In the genomic region with DNA sequence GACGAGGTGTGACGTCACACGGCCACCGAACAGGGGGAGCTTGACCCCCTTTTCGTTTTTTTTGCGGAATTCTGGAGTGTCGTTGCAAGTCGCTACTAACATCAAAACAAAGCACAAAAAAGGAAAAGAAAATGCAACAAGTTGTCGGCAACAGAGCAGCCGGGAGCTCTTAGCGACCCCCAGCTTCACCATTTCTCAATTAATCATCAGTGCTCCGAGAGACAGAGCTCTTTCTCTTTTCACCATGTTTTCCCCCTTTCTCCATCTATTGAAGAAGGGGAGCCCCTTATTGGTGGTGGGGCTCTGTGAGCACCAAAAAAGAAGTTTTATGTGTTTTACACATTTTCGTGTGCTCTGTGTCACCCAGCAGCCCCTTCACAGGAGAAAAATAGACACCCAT, we compare ENCODE assay signal across 4 worm cellular contexts.
TF ChIP-seq lines count a peak whose summit lies in the region.

No protein-coding gene starts in this region.

TF ChIP-seq in whole organism, L1 larva, 84 proteins besides CTCF, POLR2A, EP300 and RAD21:
- TF ChIP-seq lir-3 (tag; optimal IDR thresholded peaks at IDR 0.05; lab: Kevin White, UChicago; ENCODE audit: poor library complexity) (no peak), lin-14 (GFP tag; optimal IDR thresholded peaks at IDR 0.05; lab: Kevin White, UChicago) (peak; percentile 54)
TF ChIP-seq in whole organism, L1 larva: peak in this region for 1.

TF ChIP-seq in whole organism, L3 larva, 47 proteins besides CTCF, POLR2A, EP300 and RAD21:
- TF ChIP-seq lin-39 (tag; optimal IDR thresholded peaks at IDR 0.05; lab: Kevin White, UChicago) (peak; percentile 69), nhr-76 (tag; optimal IDR thresholded peaks at IDR 0.05; lab: Kevin White, UChicago) (no peak), elt-1 (tag; optimal IDR thresholded peaks at IDR 0.05; lab: Kevin White, UChicago) (no peak), nhr-11 (tag; optimal IDR thresholded peaks at IDR 0.05; lab: Kevin White, UChicago) (no peak)

TF ChIP-seq in whole organism, midembryonic, 9 proteins besides CTCF, POLR2A, EP300 and RAD21:
- TF ChIP-seq T22C8.4 (GFP tag; IDR thresholded peaks at IDR 0.05; lab: Robert Waterston, UW) (no peak), tab-1 (GFP tag; IDR thresholded peaks at IDR 0.05; lab: Robert Waterston, UW) (0 out of 2 replicates have a peak, but pooled peaks have one; percentile 52), ztf-23 (GFP tag; IDR thresholded peaks at IDR 0.05; lab: Robert Waterston, UW) (no peak)

TF ChIP-seq in whole organism, young adult, 124 proteins besides CTCF, POLR2A, EP300 and RAD21:
- TF ChIP-seq unc-62 (GFP tag; optimal IDR thresholded peaks at IDR 0.05; lab: Kevin White, UChicago) (no peak), zfh-2 (GFP tag; conservative IDR thresholded peaks at IDR 0.05; lab: Robert Waterston, UW) (0 out of 2 replicates have a peak, but pooled peaks have one; percentile 17)
TF ChIP-seq in whole organism, young adult: peak in this region for 1.
